Fruit fly (Drosophila melanogaster): ENCODE results near the gene mtm.

The mtm gene

dm6 chr2L:5997609-5998229, 39.1 kb downstream of the mtm start:
- no peak for TF ChIP-seq Gsc (GFP tag; IDR thresholded peaks at IDR 0.05)
- no peak for TF ChIP-seq CG1602 (GFP tag; optimal IDR thresholded peaks at IDR 0.05)
- peak; percentile 48 for TF ChIP-seq CrebB (tag; optimal IDR thresholded peaks at IDR 0.05)
- no peak for TF ChIP-seq dan (GFP tag; IDR thresholded peaks at IDR 0.05)
- TF ChIP-seq tin (GFP tag; optimal IDR thresholded peaks at IDR 0.05), result no peak
- no peak for TF ChIP-seq Dll (GFP tag; IDR thresholded peaks at IDR 0.05; ENCODE audit: partially characterized antibody)
- peak; percentile 12 for TF ChIP-seq CG2116 (GFP tag; optimal IDR thresholded peaks at IDR 0.05)
- no peak for TF ChIP-seq Hr78 (GFP tag; optimal IDR thresholded peaks at IDR 0.05)
- no peak for TF ChIP-seq ara (GFP tag; IDR thresholded peaks at IDR 0.05)
- no peak for TF ChIP-seq ems (GFP tag; optimal IDR thresholded peaks at IDR 0.05)
- peak; percentile 93 for TF ChIP-seq kni (GFP tag; optimal IDR thresholded peaks at IDR 0.05)
- no peak for TF ChIP-seq CG11247 (GFP tag; IDR thresholded peaks at IDR 0.05)
- TF ChIP-seq Doc3 (GFP tag; IDR thresholded peaks at IDR 0.05; ENCODE audit: partially characterized antibody), result no peak
- peak; percentile 75 for TF ChIP-seq Sox100B (GFP tag; optimal IDR thresholded peaks at IDR 0.05)
- peak; percentile 63 for TF ChIP-seq mirr (GFP tag; optimal IDR thresholded peaks at IDR 0.05)
- TF ChIP-seq CG3065 (GFP tag; optimal IDR thresholded peaks at IDR 0.05), result no peak
- peak; percentile 52 for TF ChIP-seq CG32767 (GFP tag; IDR thresholded peaks at IDR 0.05)
- TF ChIP-seq CG11723 (GFP tag; optimal IDR thresholded peaks at IDR 0.05), result peak; percentile 78
- TF ChIP-seq Dip2 (GFP tag; IDR thresholded peaks at IDR 0.05), result no peak
- TF ChIP-seq CG1603 (tag; optimal IDR thresholded peaks at IDR 0.05), result no peak
- peak; percentile 37 for TF ChIP-seq CG10979 (tag; optimal IDR thresholded peaks at IDR 0.05)
- TF ChIP-seq CG2202 (tag; optimal IDR thresholded peaks at IDR 0.05), result peak; percentile 48
- no peak for TF ChIP-seq bbx (GFP tag; IDR thresholded peaks at IDR 0.05; ENCODE audit: partially characterized antibody)
- peak; percentile 66 for TF ChIP-seq zf30C (GFP tag; optimal IDR thresholded peaks at IDR 0.05)
- TF ChIP-seq unc-4 (GFP tag; IDR thresholded peaks at IDR 0.05; ENCODE audit: partially characterized antibody), result no peak
- TF ChIP-seq CG12942 (GFP tag; optimal IDR thresholded peaks at IDR 0.05), result no peak
- no peak for TF ChIP-seq Sin3A (optimal IDR thresholded peaks at IDR 0.05)
- TF ChIP-seq CG7963 (GFP tag; IDR thresholded peaks at IDR 0.05; ENCODE audit: partially characterized antibody), result no peak
- TF ChIP-seq Rfx (GFP tag; IDR thresholded peaks at IDR 0.05), result peak; percentile 28; the same call in 1 of the 2 replicates
- peak; percentile 32 for TF ChIP-seq CG12659 (GFP tag; optimal IDR thresholded peaks at IDR 0.05)
- TF ChIP-seq CG34376 (GFP tag; optimal IDR thresholded peaks at IDR 0.05), result peak; percentile 82
- peak; percentile 11 for TF ChIP-seq CG17829 (tag; optimal IDR thresholded peaks at IDR 0.05)
- no peak for TF ChIP-seq fu2 (GFP tag; optimal IDR thresholded peaks at IDR 0.05)
- TF ChIP-seq CG2120 (GFP tag; optimal IDR thresholded peaks at IDR 0.05), result no peak
- TF ChIP-seq CG8765 (GFP tag; IDR thresholded peaks at IDR 0.05), result peak; percentile 28; the same call in 1 of the 2 replicates
- TF ChIP-seq CG4424 (GFP tag; optimal IDR thresholded peaks at IDR 0.05), result no peak
- TF ChIP-seq CG7745 (tag; optimal IDR thresholded peaks at IDR 0.05), result no peak
- no peak for TF ChIP-seq CG10462 (GFP tag; optimal IDR thresholded peaks at IDR 0.05)
- TF ChIP-seq insv (GFP tag; optimal IDR thresholded peaks at IDR 0.05), result peak in 1 of 2 experiments; percentile 49
- no peak for TF ChIP-seq jing (GFP tag; optimal IDR thresholded peaks at IDR 0.05)
- no peak for TF ChIP-seq croc (GFP tag; conservative IDR thresholded peaks at IDR 0.05)
- peak in 1 of 2 experiments; percentile 14 for TF ChIP-seq dpn (GFP tag; optimal IDR thresholded peaks at IDR 0.05)
- TF ChIP-seq Dad (GFP tag; optimal IDR thresholded peaks at IDR 0.05), result peak; percentile 20
- TF ChIP-seq dati (GFP tag; IDR thresholded peaks at IDR 0.05), result no peak
- TF ChIP-seq Tbp (GFP tag; optimal IDR thresholded peaks at IDR 0.05), result no peak
- peak; percentile 41 for TF ChIP-seq CG6683 (GFP tag; optimal IDR thresholded peaks at IDR 0.05)
- TF ChIP-seq sob (GFP tag; IDR thresholded peaks at IDR 0.05), result peak; percentile 42; the same call in 1 of the 2 replicates
- TF ChIP-seq tio (GFP tag; optimal IDR thresholded peaks at IDR 0.05), result no peak
- TF ChIP-seq NC2α (GFP tag; optimal IDR thresholded peaks at IDR 0.05), result no peak
- no peak for TF ChIP-seq bab2 (GFP tag; optimal IDR thresholded peaks at IDR 0.05)

All from whole organism, embryonic.